Fruit fly (Drosophila melanogaster): ENCODE results near the gene CG14384.

The CG14384 gene

dm6 chr3R:12981334-12982166, 14.0 kb upstream of the CG14384 start (continued):
- TF ChIP-seq Kr (GFP tag; optimal IDR thresholded peaks at IDR 0.05) = no peak
- TF ChIP-seq corto (GFP tag; optimal IDR thresholded peaks at IDR 0.05) = no peak
- TF ChIP-seq sr (GFP tag; IDR thresholded peaks at IDR 0.05) = no peak; the same call in 2 of the 3 replicates
- TF ChIP-seq CG9437 (GFP tag; optimal IDR thresholded peaks at IDR 0.05) = peak; percentile 63
- peak; percentile 22 for TF ChIP-seq CG1603 (tag; optimal IDR thresholded peaks at IDR 0.05)
- peak in 2 of 3 experiments; percentile 65 to 68 for TF ChIP-seq lola (GFP tag; optimal IDR thresholded peaks at IDR 0.05)
- peak; percentile 9 for TF ChIP-seq CG18011 (GFP tag; optimal IDR thresholded peaks at IDR 0.05)
- peak; percentile 27 for TF ChIP-seq CG9817 (tag; optimal IDR thresholded peaks at IDR 0.05)
- peak; percentile 30; the same call in 1 of the 3 replicates for TF ChIP-seq ken (GFP tag; IDR thresholded peaks at IDR 0.05)
- no peak for TF ChIP-seq dati (GFP tag; IDR thresholded peaks at IDR 0.05)
- TF ChIP-seq Med (GFP tag) = peak; percentile 89
- peak; percentile 72 for TF ChIP-seq Fer3 (tag; optimal IDR thresholded peaks at IDR 0.05)
- TF ChIP-seq twi (tag; optimal IDR thresholded peaks at IDR 0.05) = no peak
- TF ChIP-seq ro (GFP tag; IDR thresholded peaks at IDR 0.05) = no peak
- peak; percentile 59 for TF ChIP-seq Drgx (GFP tag; IDR thresholded peaks at IDR 0.05)
- TF ChIP-seq Gsc (GFP tag; IDR thresholded peaks at IDR 0.05) = no peak
- TF ChIP-seq unc-4 (GFP tag; IDR thresholded peaks at IDR 0.05; ENCODE audit: partially characterized antibody) = no peak
- peak; percentile 52 for TF ChIP-seq Abd-B (GFP tag; optimal IDR thresholded peaks at IDR 0.05)
- TF ChIP-seq ftz-f1 (GFP tag; optimal IDR thresholded peaks at IDR 0.05) = no peak
- peak; percentile 59 for TF ChIP-seq nerfin-1 (tag; optimal IDR thresholded peaks at IDR 0.05)
- TF ChIP-seq Ets65A (GFP tag) = peak; percentile 18
- TF ChIP-seq trh (GFP tag; optimal IDR thresholded peaks at IDR 0.05) = no peak
- no peak for TF ChIP-seq CG8359 (GFP tag; optimal IDR thresholded peaks at IDR 0.05; ENCODE audit: borderline replicate concordance)
- TF ChIP-seq trem (tag; optimal IDR thresholded peaks at IDR 0.05) = peak; percentile 34
- peak; percentile 24 for TF ChIP-seq CG8281 (tag; optimal IDR thresholded peaks at IDR 0.05)
- peak; percentile 5 for TF ChIP-seq lilli (GFP tag; optimal IDR thresholded peaks at IDR 0.05)
- TF ChIP-seq Vsx1 (GFP tag; optimal IDR thresholded peaks at IDR 0.05) = peak; percentile 32
- TF ChIP-seq onecut (GFP tag; IDR thresholded peaks at IDR 0.05) = peak; percentile 86
- no peak for TF ChIP-seq wek (GFP tag; optimal IDR thresholded peaks at IDR 0.05)
- TF ChIP-seq Adf1 (GFP tag; IDR thresholded peaks at IDR 0.05) = no peak
- no peak for TF ChIP-seq prd (optimal IDR thresholded peaks at IDR 0.05)
- peak; percentile 36; the same call in 2 of the 3 replicates for TF ChIP-seq prd (GFP tag; IDR thresholded peaks at IDR 0.05)
- TF ChIP-seq CG10267 (tag; optimal IDR thresholded peaks at IDR 0.05) = peak; percentile 67
- TF ChIP-seq sna (GFP tag; IDR thresholded peaks at IDR 0.05; ENCODE audit: partially characterized antibody) = no peak
- TF ChIP-seq rib (GFP tag; IDR thresholded peaks at IDR 0.05) = no peak
- TF ChIP-seq B-H2 (GFP tag; optimal IDR thresholded peaks at IDR 0.05) = no peak
- no peak for TF ChIP-seq dan (GFP tag; IDR thresholded peaks at IDR 0.05)
- TF ChIP-seq unpg (GFP tag; optimal IDR thresholded peaks at IDR 0.05) = peak; percentile 66
- TF ChIP-seq CG9215 (GFP tag; IDR thresholded peaks at IDR 0.05) = no peak; the same call in 1 of the 2 replicates
- peak; percentile 11 for TF ChIP-seq CG1233 (GFP tag; optimal IDR thresholded peaks at IDR 0.05)
- TF ChIP-seq CG15601 (tag; optimal IDR thresholded peaks at IDR 0.05) = no peak
- no peak; the same call in 2 of the 3 replicates for TF ChIP-seq ase (GFP tag; IDR thresholded peaks at IDR 0.05)
- TF ChIP-seq CG18262 (tag; optimal IDR thresholded peaks at IDR 0.05) = peak; percentile 77
- peak; percentile 78 for TF ChIP-seq dmrt99B (tag; optimal IDR thresholded peaks at IDR 0.05)
- TF ChIP-seq cad (GFP tag; optimal IDR thresholded peaks at IDR 0.05) = no peak
- TF ChIP-seq CG5245 (GFP tag; optimal IDR thresholded peaks at IDR 0.05) = peak; percentile 17
- no peak for TF ChIP-seq schlank (tag; optimal IDR thresholded peaks at IDR 0.05)
- no peak for TF ChIP-seq CG4282 (GFP tag; optimal IDR thresholded peaks at IDR 0.05)
- TF ChIP-seq Elba2 (GFP tag; optimal IDR thresholded peaks at IDR 0.05) = no peak

Data from whole organism, embryonic.